Worm (Caenorhabditis elegans) whole organism, L3 larva: ENCODE measurements around the gene Y53F4B.24.
"Not testable (repeated sequence)": the region's sequence is repeated elsewhere in the genome, so short reads cannot be mapped to it uniquely, and the experiment has no call there.

Experiments used
- R02D3.7 ChIP-seq: fragments of 150-350 bp; optimal IDR thresholded peaks from 2 replicates; lab custom pipeline; 2014; ENCODE audit warnings: missing biosample characterization, missing genetic modification characterization
- ZK546.5 ChIP-seq: sonication (generic microtip); optimal IDR thresholded peaks from 2 replicates; lab custom pipeline; 2017; ENCODE audit warnings: missing biosample characterization, missing genetic modification characterization
- aly-2 ChIP-seq: fragments of 150-350 bp; optimal IDR thresholded peaks from 2 replicates; lab custom pipeline; 2014; ENCODE audit warnings: missing biosample characterization, missing genetic modification characterization
- ama-1 ChIP-seq: fragments of 150-350 bp; optimal IDR thresholded peaks from 2 replicates; lab custom pipeline; 2018
- ceh-16 ChIP-seq: sonication (generic microtip); optimal IDR thresholded peaks from 2 replicates; lab custom pipeline; 2017; ENCODE audit warnings: missing biosample characterization, missing genetic modification characterization
- ceh-28 ChIP-seq: fragments of 150-350 bp; optimal IDR thresholded peaks from 2 replicates; lab custom pipeline; 2014; ENCODE audit warnings: missing biosample characterization, missing genetic modification reagents, missing genetic modification characterization
- ceh-82 ChIP-seq: fragments of 150-350 bp; optimal IDR thresholded peaks from 2 replicates; lab custom pipeline; 2014; ENCODE audit warnings: missing biosample characterization, missing genetic modification characterization
- daf-12 ChIP-seq: fragments of 150-350 bp; optimal IDR thresholded peaks from 2 replicates; lab custom pipeline; 2014; ENCODE audit warnings: missing biosample characterization, missing genetic modification reagents, missing genetic modification characterization
- egl-27 ChIP-seq: sonication (generic microtip); optimal IDR thresholded peaks from 4 replicates; lab custom pipeline; 2017; ENCODE audit warnings: missing biosample characterization, missing genetic modification reagents, missing genetic modification characterization
- elt-1 ChIP-seq: fragments of 150-350 bp; optimal IDR thresholded peaks from 2 replicates; lab custom pipeline; 2014; ENCODE audit warnings: missing biosample characterization, missing genetic modification characterization
- elt-2 ChIP-seq: sonication (generic microtip); optimal IDR thresholded peaks from 2 replicates; lab custom pipeline; 2016; ENCODE audit warnings: missing genetic modification reagents, mild to moderate bottlenecking, missing genetic modification characterization, missing compliant biosample characterization
- eor-1 ChIP-seq, 2 experiments: fragments of 150-350 bp; optimal IDR thresholded peaks; 2 replicates each; lab custom pipeline; 2014 to 2018; ENCODE audit warnings: missing biosample characterization in 2 of 2, missing genetic modification characterization in 2 of 2
- fkh-2 ChIP-seq: fragments of 150-350 bp; optimal IDR thresholded peaks from 2 replicates; lab custom pipeline; 2014; ENCODE audit warnings: missing biosample characterization, missing genetic modification reagents, missing genetic modification characterization
- hmg-11 ChIP-seq: sonication (generic microtip); optimal IDR thresholded peaks from 2 replicates; lab custom pipeline; 2016; ENCODE audit warnings: missing genetic modification characterization, missing compliant biosample characterization
- lin-15B ChIP-seq: fragments of 150-350 bp; optimal IDR thresholded peaks from 2 replicates; lab custom pipeline; 2014; ENCODE audit warnings: missing biosample characterization, missing genetic modification characterization
- lsy-12 ChIP-seq: sonication (generic microtip); optimal IDR thresholded peaks from 2 replicates; lab custom pipeline; 2016; ENCODE audit warnings: mild to moderate bottlenecking, missing genetic modification characterization, missing compliant biosample characterization
- mdl-1 ChIP-seq: fragments of 150-350 bp; optimal IDR thresholded peaks from 2 replicates; lab custom pipeline; 2014; ENCODE audit warnings: missing biosample characterization, missing genetic modification characterization
- mml-1 ChIP-seq: fragments of 150-350 bp; sonication (generic microtip); optimal IDR thresholded peaks from 3 replicates; lab custom pipeline; 2014; ENCODE audit warnings: missing biosample characterization, missing genetic modification characterization
- nhr-11 ChIP-seq: fragments of 150-350 bp; optimal IDR thresholded peaks from 2 replicates; lab custom pipeline; 2014; ENCODE audit warnings: missing biosample characterization, missing genetic modification characterization
- nhr-12 ChIP-seq: fragments of 150-350 bp; optimal IDR thresholded peaks from 2 replicates; lab custom pipeline; 2014; ENCODE audit warnings: missing biosample characterization, missing genetic modification characterization
- nhr-23 ChIP-seq: fragments of 150-350 bp; optimal IDR thresholded peaks from 2 replicates; lab custom pipeline; 2014; ENCODE audit warnings: missing biosample characterization, missing genetic modification reagents, missing genetic modification characterization
- nhr-237 ChIP-seq: fragments of 150-350 bp; optimal IDR thresholded peaks from 2 replicates; lab custom pipeline; 2014; ENCODE audit warnings: missing biosample characterization, missing genetic modification characterization
- nhr-28 ChIP-seq: fragments of 150-350 bp; optimal IDR thresholded peaks from 2 replicates; lab custom pipeline; 2014; ENCODE audit warnings: missing biosample characterization, missing genetic modification characterization
- nhr-67 ChIP-seq: fragments of 150-350 bp; optimal IDR thresholded peaks from 2 replicates; lab custom pipeline; 2014; ENCODE audit warnings: missing biosample characterization, missing genetic modification characterization
- nhr-77 ChIP-seq: fragments of 150-350 bp; optimal IDR thresholded peaks from 2 replicates; lab custom pipeline; 2014; ENCODE audit warnings: missing biosample characterization, missing genetic modification characterization
- pha-4 ChIP-seq: fragments of 150-350 bp; optimal IDR thresholded peaks from 2 replicates; lab custom pipeline; 2014; ENCODE audit warnings: missing biosample characterization, missing genetic modification reagents, missing genetic modification characterization
- sea-2 ChIP-seq: fragments of 150-350 bp; sonication (generic microtip); optimal IDR thresholded peaks from 4 replicates; lab custom pipeline; 2014; ENCODE audit warnings: missing biosample characterization, missing genetic modification reagents, missing genetic modification characterization
- unc-39 ChIP-seq: sonication (generic microtip); optimal IDR thresholded peaks from 4 replicates; lab custom pipeline; 2017; ENCODE audit warnings: missing biosample characterization, missing genetic modification characterization
- zag-1 ChIP-seq: fragments of 150-350 bp; optimal IDR thresholded peaks from 2 replicates; lab custom pipeline; 2014; ENCODE audit warnings: missing biosample characterization, missing genetic modification characterization
- ztf-11 ChIP-seq: fragments of 150-350 bp; optimal IDR thresholded peaks from 2 replicates; lab custom pipeline; 2014; ENCODE audit warnings: missing biosample characterization, missing genetic modification characterization
- ztf-4 ChIP-seq: fragments of 150-350 bp; optimal IDR thresholded peaks from 2 replicates; lab custom pipeline; 2014; ENCODE audit warnings: missing biosample characterization, missing genetic modification characterization

Y53F4B.24 gene

DNA sequence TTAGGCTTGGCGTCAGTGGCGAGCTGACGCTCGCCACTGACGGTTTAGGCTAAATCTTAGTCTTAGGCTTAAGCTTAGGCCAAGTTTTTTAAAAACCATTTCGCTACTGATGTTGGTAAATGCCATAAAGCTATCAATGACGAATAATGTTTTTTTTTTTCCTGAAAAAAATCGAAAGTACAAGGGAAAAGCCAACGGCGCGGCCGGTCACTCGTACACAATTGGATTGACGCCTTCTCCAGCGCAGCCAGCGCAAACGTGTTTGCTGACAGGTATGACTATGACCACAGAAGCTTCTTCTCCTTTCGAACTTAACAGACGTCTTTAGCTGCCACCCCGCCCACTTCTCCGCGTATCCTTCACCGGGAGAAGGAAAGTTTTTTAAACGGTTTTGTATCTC lies 11.4 kb upstream of the Y53F4B.24 start, which contains the start of gene Y53F4B.27:
Gene Y53F4B.27, plus strand, starts transcription at position 301 of the 400 bp plus-strand sequence.
- no peak for TF ChIP-seq lin-15B (tag; lab: Kevin White, UChicago)
- TF ChIP-seq nhr-28 (tag; lab: Kevin White, UChicago): no peak
- TF ChIP-seq nhr-67 (tag; lab: Kevin White, UChicago): no peak
- TF ChIP-seq elt-1 (tag; lab: Kevin White, UChicago): no peak
- no peak for TF ChIP-seq aly-2 (tag; lab: Kevin White, UChicago)

ce11 chrII:15143729-15144128 lies 9.5 kb upstream of the Y53F4B.24 start:
- TF ChIP-seq egl-27 (tag; lab: Kevin White, UChicago) (no peak), elt-1 (tag; lab: Kevin White, UChicago) (no peak), ZK546.5 (no peak), nhr-12 (no peak), nhr-11 (tag; lab: Kevin White, UChicago) (no peak), sea-2 (GFP tag; lab: Kevin White, UChicago) (no peak)
- TF ChIP-seq, all 47 proteins: peak for 0

DNA sequence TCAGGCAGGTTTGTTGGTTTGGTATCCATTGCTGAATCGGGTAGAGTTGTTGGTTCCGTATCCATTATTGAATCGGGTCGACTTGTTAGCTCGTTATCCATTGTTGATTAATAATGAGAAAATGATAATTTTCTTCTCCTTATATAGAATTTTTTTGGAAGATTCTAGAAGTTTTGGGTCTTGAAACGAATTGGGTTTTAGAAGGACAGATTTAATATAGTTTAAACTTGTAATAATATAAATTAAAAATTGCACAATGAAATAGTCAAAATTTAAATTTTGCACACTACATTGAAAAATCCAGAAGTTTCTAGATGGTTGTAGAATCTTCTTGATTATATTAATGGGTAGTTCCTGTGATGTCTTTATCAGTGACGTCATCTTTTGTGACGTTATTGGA lies 6.6 kb upstream of the Y53F4B.24 start, which contains the start of gene Y53F4B.26:
Gene Y53F4B.26, minus strand, starts transcription at position 101 of the 400 bp plus-strand sequence.
- not testable (repeated sequence) for TF ChIP-seq nhr-23 (tag; lab: Kevin White, UChicago); lsy-12; R02D3.7 (tag; lab: Kevin White, UChicago)
- TF ChIP-seq, all 47 proteins: peak for 0; not testable (repeated sequence) for 47

- no peak for TF ChIP-seq nhr-67 (tag; lab: Kevin White, UChicago)
- no peak for TF ChIP-seq nhr-237 (tag; lab: Kevin White, UChicago)
- TF ChIP-seq daf-12: no peak
- no peak for TF ChIP-seq nhr-12
- TF ChIP-seq nhr-77: no peak
- TF ChIP-seq hmg-11: no peak
- no peak for TF ChIP-seq pha-4
- TF ChIP-seq unc-39 (tag; lab: Kevin White, UChicago): no peak
- TF ChIP-seq ztf-4 (tag; lab: Kevin White, UChicago): no peak
- no peak for TF ChIP-seq eor-1 (tag; optimal IDR thresholded peaks at IDR 0.05; lab: Kevin White, UChicago)
- no peak for TF ChIP-seq nhr-28 (tag; lab: Kevin White, UChicago)
Observed at ce11 chrII:15135886-15136285, 1.7 kb upstream of the Y53F4B.24 start, which contains the start of gene Y53F4B.25. Gene Y53F4B.25 (plus strand): TSS chrII:15136186.

DNA sequence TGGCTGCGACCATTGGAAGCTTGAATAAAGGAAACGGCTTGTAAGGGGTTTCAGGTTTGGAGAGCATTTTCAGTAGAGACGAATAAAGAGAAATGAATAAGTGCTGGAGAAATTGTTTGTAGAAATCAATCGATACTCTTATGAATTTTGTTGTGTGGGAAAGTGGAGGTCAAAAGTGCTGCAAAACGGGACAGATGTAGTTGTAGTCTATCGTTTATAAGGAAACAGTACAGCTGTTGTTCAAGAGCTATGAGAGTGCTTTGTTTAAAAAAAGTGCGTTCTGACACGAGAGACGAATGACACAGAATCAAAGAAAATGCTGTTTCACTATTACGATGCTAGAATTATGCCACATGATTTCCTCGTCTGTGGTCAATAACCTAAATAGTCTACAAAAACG lies 3.7 kb downstream of the Y53F4B.24 start, which contains the start of gene Y53F4B.62:
Gene Y53F4B.62, minus strand, starts transcription at position 101 of the 400 bp plus-strand sequence.
- TF ChIP-seq hmg-11: no peak
- no peak for TF ChIP-seq elt-2 (tag; lab: Kevin White, UChicago)
- no peak for TF ChIP-seq ceh-16 (tag; lab: Kevin White, UChicago)
- no peak for TF ChIP-seq fkh-2 (tag; lab: Kevin White, UChicago)
- no peak for TF ChIP-seq sea-2 (GFP tag; lab: Kevin White, UChicago)
- no peak for TF ChIP-seq pha-4
- TF ChIP-seq ceh-82 (tag; lab: Kevin White, UChicago): no peak
- TF ChIP-seq daf-12: no peak
- TF ChIP-seq elt-1 (tag; lab: Kevin White, UChicago): no peak
- TF ChIP-seq mml-1 (tag; lab: Kevin White, UChicago): no peak
- no peak for TF ChIP-seq egl-27 (tag; lab: Kevin White, UChicago)

ce11 chrII:15124193-15124592 lies 10.0 kb downstream of the Y53F4B.24 start, which contains the start of gene Y53F4B.23:
Gene Y53F4B.23 (plus strand): TSS chrII:15124504.
- TF ChIP-seq sea-2 (GFP tag; lab: Kevin White, UChicago) (no peak), mdl-1 (no peak), aly-2 (tag; lab: Kevin White, UChicago) (no peak), ztf-4 (tag; lab: Kevin White, UChicago) (no peak), ztf-11 (tag; lab: Kevin White, UChicago) (no peak), ama-1 (lab: Kevin White, UChicago) (no peak), ceh-28 (tag; lab: Kevin White, UChicago) (no peak), pha-4 (no peak), R02D3.7 (tag; lab: Kevin White, UChicago) (no peak), elt-2 (tag; lab: Kevin White, UChicago) (no peak), eor-1 (tag; optimal IDR thresholded peaks at IDR 0.05; lab: Kevin White, UChicago) (no peak), unc-39 (tag; lab: Kevin White, UChicago) (no peak), egl-27 (tag; lab: Kevin White, UChicago) (no peak), zag-1 (tag; lab: Kevin White, UChicago) (no peak)
